Worm (Caenorhabditis elegans) whole organism, L1 larva: ENCODE data around the gene mrpl-2.

Experiments
- C04F5.9 ChIP-seq: sonication (generic microtip); optimal IDR thresholded peaks from 2 replicates; lab custom pipeline; 2016; ENCODE audit warnings: missing genetic modification characterization, missing compliant biosample characterization
- C16A3.4 ChIP-seq: fragments of 150-350 bp; optimal IDR thresholded peaks from 2 replicates; lab custom pipeline; 2014; ENCODE audit warnings: missing biosample characterization, missing genetic modification characterization
- F16B12.6 ChIP-seq: fragments of 150-350 bp; optimal IDR thresholded peaks from 2 replicates; lab custom pipeline; 2014; ENCODE audit warnings: missing biosample characterization, missing genetic modification characterization
- aha-1 ChIP-seq: fragments of 150-350 bp; optimal IDR thresholded peaks from 2 replicates; lab custom pipeline; 2014; ENCODE audit warnings: missing biosample characterization, missing genetic modification characterization
- ama-1 ChIP-seq: fragments of 150-350 bp; optimal IDR thresholded peaks from 2 replicates; lab custom pipeline; 2014
- blmp-1 ChIP-seq: fragments of 150-350 bp; optimal IDR thresholded peaks from 2 replicates; lab custom pipeline; 2014; ENCODE audit warnings: missing biosample characterization, missing genetic modification characterization
- ceh-82 ChIP-seq, 3 experiments: fragments of 150-350 bp in 1 of 3; sonication (generic microtip) in 2 of 3; optimal IDR thresholded peaks; 2 replicates each; lab custom pipeline; 2014 to 2017; ENCODE audit warnings: missing biosample characterization in 3 of 3, missing genetic modification characterization in 3 of 3
- ces-1 ChIP-seq: fragments of 150-350 bp; optimal IDR thresholded peaks from 2 replicates; lab custom pipeline; 2014; ENCODE audit warnings: missing biosample characterization, missing genetic modification reagents, missing genetic modification characterization
- dsc-1 ChIP-seq: sonication (generic microtip); optimal IDR thresholded peaks from 2 replicates; lab custom pipeline; 2016; ENCODE audit warnings: mild to moderate bottlenecking, missing genetic modification characterization, missing compliant biosample characterization
- efl-1 ChIP-seq, 4 experiments: fragments of 150-350 bp; optimal IDR thresholded peaks in 3 of 4; peaks in 1 of 4; 1 replicate in 1 of 4; 2 replicates in 3 of 4; lab custom pipeline; 2014; ENCODE audit warnings: missing biosample characterization in 2 of 4, missing genetic modification characterization in 2 of 4, missing genetic modification reagents in 2 of 4
- fkh-10 ChIP-seq: sonication (generic microtip); optimal IDR thresholded peaks from 2 replicates; lab custom pipeline; 2017; ENCODE audit warnings: missing biosample characterization, missing genetic modification reagents, missing genetic modification characterization
- fkh-4 ChIP-seq: sonication (generic microtip); optimal IDR thresholded peaks from 2 replicates; lab custom pipeline; 2016; ENCODE audit warnings: missing compliant biosample characterization, missing genetic modification characterization, borderline replicate concordance
- fkh-8 ChIP-seq: sonication (generic microtip); optimal IDR thresholded peaks from 2 replicates; lab custom pipeline; 2016; ENCODE audit warnings: mild to moderate bottlenecking, missing genetic modification characterization, missing compliant biosample characterization
- grh-1 ChIP-seq: fragments of 200-800 bp; sonication (Bioruptor generic); IDR thresholded peaks from 2 replicates; pipeline ENCODE4 v1.3.6; 2022; ENCODE audit warnings: missing genetic modification reagents, missing genetic modification characterization, missing compliant biosample characterization
- hlh-4 ChIP-seq: sonication (generic microtip); optimal IDR thresholded peaks from 2 replicates; lab custom pipeline; 2016; ENCODE audit warnings: mild to moderate bottlenecking, missing genetic modification characterization, missing compliant biosample characterization
- hpl-2 ChIP-seq: fragments of 150-350 bp; optimal IDR thresholded peaks from 2 replicates; lab custom pipeline; 2014; ENCODE audit warnings: missing biosample characterization, missing genetic modification reagents, missing genetic modification characterization
- irx-1 ChIP-seq: sonication (generic microtip); optimal IDR thresholded peaks from 2 replicates; lab custom pipeline; 2016; ENCODE audit warnings: missing genetic modification characterization, missing compliant biosample characterization
- lin-15B ChIP-seq: fragments of 150-350 bp; sonication (generic microtip); optimal IDR thresholded peaks from 3 replicates; lab custom pipeline; 2014; ENCODE audit warnings: missing biosample characterization, missing genetic modification characterization
- lin-39 ChIP-seq: fragments of 150-350 bp; optimal IDR thresholded peaks from 2 replicates; lab custom pipeline; 2014; ENCODE audit warnings: missing biosample characterization, missing genetic modification reagents, missing genetic modification characterization
- lsy-2 ChIP-seq, 2 experiments: fragments of 150-350 bp; optimal IDR thresholded peaks; 2 replicates each; lab custom pipeline; 2014; ENCODE audit warnings: missing biosample characterization in 2 of 2, missing genetic modification characterization in 2 of 2
- mab-9 ChIP-seq: fragments of 200-800 bp; sonication (Bioruptor generic); IDR thresholded peaks from 2 replicates; pipeline ENCODE4 v1.3.6; 2022; ENCODE audit warnings: missing genetic modification reagents, missing genetic modification characterization, missing compliant biosample characterization
- mef-2 ChIP-seq: fragments of 150-350 bp; optimal IDR thresholded peaks from 2 replicates; lab custom pipeline; 2014; ENCODE audit warnings: missing biosample characterization, missing genetic modification characterization
- nhr-11 ChIP-seq: fragments of 150-350 bp; optimal IDR thresholded peaks from 2 replicates; lab custom pipeline; 2014; ENCODE audit warnings: missing biosample characterization, missing genetic modification characterization
- nhr-12 ChIP-seq: sonication (generic microtip); optimal IDR thresholded peaks from 2 replicates; lab custom pipeline; 2017; ENCODE audit warnings: missing biosample characterization, missing genetic modification characterization
- nhr-237 ChIP-seq: fragments of 150-350 bp; optimal IDR thresholded peaks from 2 replicates; lab custom pipeline; 2014; ENCODE audit warnings: missing biosample characterization, missing genetic modification characterization
- nhr-85 ChIP-seq: sonication (generic microtip); peaks from one replicate; lab custom pipeline; 2016; ENCODE audit warnings: missing genetic modification characterization, inconsistent platforms, missing compliant biosample characterization
- nhr-90 ChIP-seq: sonication (generic microtip); optimal IDR thresholded peaks from 2 replicates; lab custom pipeline; 2016; ENCODE audit warnings: mild to moderate bottlenecking, missing genetic modification characterization, missing compliant biosample characterization; ENCODE audit not compliant: poor library complexity
- pag-3 ChIP-seq: sonication (generic microtip); optimal IDR thresholded peaks from 2 replicates; lab custom pipeline; 2017; ENCODE audit warnings: missing genetic modification characterization, mild to moderate bottlenecking, missing compliant biosample characterization, antibody characterized with exemption, borderline replicate concordance; ENCODE audit not compliant: insufficient read depth
- pax-3 ChIP-seq: fragments of 200-800 bp; sonication (Bioruptor generic); optimal IDR thresholded peaks from 2 replicates; lab custom pipeline; 2018; ENCODE audit warnings: mild to moderate bottlenecking, missing genetic modification characterization, moderate library complexity, missing compliant biosample characterization
- sptf-1 ChIP-seq: fragments of 150-350 bp; optimal IDR thresholded peaks from 2 replicates; lab custom pipeline; 2014; ENCODE audit warnings: missing biosample characterization, missing genetic modification characterization
- tbx-2 ChIP-seq: sonication (generic microtip); optimal IDR thresholded peaks from 2 replicates; lab custom pipeline; 2016; ENCODE audit warnings: missing genetic modification characterization, missing compliant biosample characterization
- tlp-1 ChIP-seq: fragments of 150-350 bp; optimal IDR thresholded peaks from 2 replicates; lab custom pipeline; 2014; ENCODE audit warnings: missing biosample characterization, missing genetic modification characterization
- unc-62 ChIP-seq: fragments of 150-350 bp; optimal IDR thresholded peaks from 2 replicates; lab custom pipeline; 2014; ENCODE audit warnings: missing biosample characterization, missing genetic modification reagents, missing genetic modification characterization
- zag-1 ChIP-seq: fragments of 150-350 bp; optimal IDR thresholded peaks from 2 replicates; lab custom pipeline; 2014; ENCODE audit warnings: missing biosample characterization, missing genetic modification characterization
- ztf-4 ChIP-seq: fragments of 150-350 bp; optimal IDR thresholded peaks from 2 replicates; lab custom pipeline; 2014; ENCODE audit warnings: missing biosample characterization, missing genetic modification characterization

Gene mrpl-2

ce11 chrIV:754357-754972 lies 18.6 kb upstream of the mrpl-2 start:
- TF ChIP-seq lin-39 = no peak
- TF ChIP-seq F16B12.6 = no peak
- no peak for TF ChIP-seq hpl-2 (GFP tag; lab: Kevin White, UChicago)
- TF ChIP-seq mef-2 (tag; lab: Kevin White, UChicago) = no peak
- TF ChIP-seq nhr-237 (tag; lab: Kevin White, UChicago) = no peak

DNA sequence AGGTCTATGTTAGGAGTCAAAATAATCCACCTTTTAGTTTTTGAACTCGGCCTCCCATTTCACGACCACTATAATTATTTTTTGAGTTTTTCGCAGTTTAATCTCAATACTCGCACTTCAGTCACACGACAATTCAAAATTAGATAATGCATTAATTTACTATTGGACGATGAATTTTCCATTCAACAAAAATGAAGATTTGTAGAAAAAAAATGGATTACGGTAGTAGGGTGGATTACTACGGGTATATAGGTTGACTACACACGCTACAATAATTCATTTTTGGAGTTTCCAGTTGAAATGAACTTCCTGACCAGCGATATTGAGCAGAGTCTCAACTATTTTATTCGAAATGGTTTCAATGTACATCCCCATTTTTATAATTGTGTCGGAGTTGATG lies 16.6 kb upstream of the mrpl-2 start, which contains the start of gene srt-23:
srt-23 (plus strand) TSS at position 301 of the 400 bp plus-strand sequence.
- TF ChIP-seq lsy-2 (tag; optimal IDR thresholded peaks at IDR 0.05; lab: Kevin White, UChicago) = no peak

ce11 chrIV:756956-757355 lies 16.1 kb upstream of the mrpl-2 start:
- no peak for TF ChIP-seq fkh-4 (tag; lab: Kevin White, UChicago)
- TF ChIP-seq nhr-11 (tag; lab: Kevin White, UChicago) = no peak
- TF ChIP-seq ces-1 (GFP tag; lab: Kevin White, UChicago) = no peak
- no peak for TF ChIP-seq C16A3.4 (tag; lab: Kevin White, UChicago)
- no peak for TF ChIP-seq fkh-10 (GFP tag; lab: Kevin White, UChicago)
- no peak for TF ChIP-seq efl-1 (optimal IDR thresholded peaks at IDR 0.05; lab: Kevin White, UChicago)
- no peak for TF ChIP-seq efl-1 (GFP tag; optimal IDR thresholded peaks at IDR 0.05 in 1 of 2; lab: Kevin White, UChicago)
- no peak for TF ChIP-seq ztf-4 (tag; lab: Kevin White, UChicago)
- TF ChIP-seq unc-62 = no peak
- no peak for TF ChIP-seq pag-3 (tag; lab: Kevin White, UChicago)
- no peak for TF ChIP-seq lin-15B (tag; lab: Kevin White, UChicago)
- TF ChIP-seq pax-3 = no peak
- TF ChIP-seq ama-1 (lab: Kevin White, UChicago) = no peak
- TF ChIP-seq C04F5.9 (tag; lab: Kevin White, UChicago) = no peak
- no peak for TF ChIP-seq tlp-1 (tag; lab: Kevin White, UChicago)
- TF ChIP-seq lsy-2 (tag; optimal IDR thresholded peaks at IDR 0.05; lab: Kevin White, UChicago) = no peak
- no peak for TF ChIP-seq hpl-2 (GFP tag; lab: Kevin White, UChicago)
- TF ChIP-seq, all 84 proteins: peak for 0

DNA sequence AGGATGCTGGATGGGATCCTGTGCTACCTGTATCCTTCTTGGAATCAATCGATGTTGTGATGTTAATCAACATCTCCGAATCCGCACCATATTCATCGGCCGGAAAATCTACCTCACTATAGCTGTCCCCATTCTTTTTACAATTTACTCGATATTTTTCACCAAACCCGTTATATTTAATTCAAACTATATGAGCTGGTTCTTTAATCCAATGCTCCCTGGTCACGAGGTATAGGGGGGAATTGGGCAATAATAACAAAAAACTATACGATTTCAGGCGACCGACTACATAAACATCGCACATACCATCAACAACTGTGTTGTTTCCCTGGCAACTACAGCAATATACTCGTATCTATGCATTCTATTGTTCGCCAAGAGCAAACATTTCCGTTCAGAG lies 15.5 kb upstream of the mrpl-2 start:
- TF ChIP-seq efl-1 (optimal IDR thresholded peaks at IDR 0.05; lab: Kevin White, UChicago) (no peak), efl-1 (GFP tag; optimal IDR thresholded peaks at IDR 0.05 in 1 of 2; lab: Kevin White, UChicago) (peak in 1 of 2 experiments; percentile 57), blmp-1 (no peak)

- no peak for TF ChIP-seq mab-9 (GFP tag; lab: Robert Waterston, UW)
- no peak for TF ChIP-seq pag-3 (tag; lab: Kevin White, UChicago)
- TF ChIP-seq grh-1 (GFP tag; lab: Robert Waterston, UW) = no peak
- TF ChIP-seq mef-2 (tag; lab: Kevin White, UChicago) = no peak
- peak; percentile 80 for TF ChIP-seq dsc-1 (tag; lab: Kevin White, UChicago)
- no peak for TF ChIP-seq nhr-90 (tag; lab: Kevin White, UChicago)
- peak; percentile 46 for TF ChIP-seq fkh-8
- no peak for TF ChIP-seq nhr-12 (tag; lab: Kevin White, UChicago)
- no peak for TF ChIP-seq ces-1 (GFP tag; lab: Kevin White, UChicago)
- no peak for TF ChIP-seq hlh-4 (tag; lab: Kevin White, UChicago)
- TF ChIP-seq irx-1 = no peak
- TF ChIP-seq ama-1 (lab: Kevin White, UChicago) = no peak
- TF ChIP-seq fkh-10 (GFP tag; lab: Kevin White, UChicago) = no peak
- no peak for TF ChIP-seq aha-1
- peak; percentile 16 for TF ChIP-seq fkh-4 (tag; lab: Kevin White, UChicago)
- no peak for TF ChIP-seq efl-1 (optimal IDR thresholded peaks at IDR 0.05; lab: Kevin White, UChicago)
- TF ChIP-seq efl-1 (GFP tag; optimal IDR thresholded peaks at IDR 0.05 in 1 of 2; lab: Kevin White, UChicago) = peak in 1 of 2 experiments; percentile 86
- TF ChIP-seq ceh-82 (tag; optimal IDR thresholded peaks at IDR 0.05; lab: Kevin White, UChicago) = no peak
- TF ChIP-seq zag-1 (tag; lab: Kevin White, UChicago) = no peak
- TF ChIP-seq nhr-85 = no peak
- TF ChIP-seq C04F5.9 (tag; lab: Kevin White, UChicago) = no peak
- TF ChIP-seq tbx-2 (tag; lab: Kevin White, UChicago) = peak; percentile 5
- no peak for TF ChIP-seq sptf-1
- TF ChIP-seq, all 84 proteins: peak for 5
Measured at ce11 chrIV:760267-760666, 12.8 kb upstream of the mrpl-2 start, which contains the start of gene gst-40. gst-40 (plus strand) TSS chrIV:760502.
